Fruit fly (Drosophila melanogaster) whole organism: Measurements from ENCODE around the gene CG31673.

Experiments
- CG8478 ChIP-seq: fragments of >200 bp; optimal IDR thresholded peaks from 2 replicates; lab custom pipeline; 2018; ENCODE audit warnings: inconsistent platforms
- Dll ChIP-seq: fragments of >200 bp; optimal IDR thresholded peaks from 2 replicates; lab custom pipeline; 2017
- pan ChIP-seq: fragments of >200 bp; optimal IDR thresholded peaks from 2 replicates; lab custom pipeline; 2017
- psq ChIP-seq: fragments of >200 bp; optimal IDR thresholded peaks from 2 replicates; lab custom pipeline; 2017
- usp ChIP-seq: fragments of >200 bp; optimal IDR thresholded peaks from 2 replicates; lab custom pipeline; 2017; ENCODE audit warnings: missing biosample characterization, missing genetic modification characterization, mixed read lengths

DNA sequence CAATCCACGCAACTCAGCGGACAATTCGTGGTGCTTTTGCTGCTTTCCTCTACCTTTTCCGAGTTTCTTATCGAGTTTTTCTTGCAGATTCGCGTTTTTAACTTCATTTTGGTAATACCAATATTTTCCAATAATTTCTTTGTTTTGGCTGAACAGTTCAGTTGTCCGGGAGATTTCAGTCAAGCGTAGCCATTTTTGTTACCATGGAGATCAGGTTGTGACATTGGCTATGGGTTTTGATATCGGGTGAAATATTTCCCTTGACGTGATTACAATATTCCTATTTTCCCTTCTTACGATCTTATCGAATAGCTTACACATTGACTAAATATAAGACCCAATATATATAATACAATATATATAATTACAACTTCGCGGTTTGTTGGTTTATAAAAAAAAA lies 6.1 kb downstream of the CG31673 start, which contains the start of gene Oseg5:
- TF ChIP-seq CG8478 (lab: Kevin White, UChicago) (no peak), Dll (no peak), psq (no peak), pan (lab: Kevin White, UChicago) (no peak), usp (GFP tag; lab: Kevin White, UChicago) (no peak)
